Worm (Caenorhabditis elegans) whole organism, young adult: ENCODE data around the gene atf-8.
A peak's percentile ranks its signal among the peaks of the same experiment; 100 is the strongest.

Experiments
- B0019.2 ChIP-seq: fragments of 200-800 bp; sonication (Bioruptor generic); conservative IDR thresholded peaks from 2 replicates; pipeline ENCODE4 v1.3.6; 2022; ENCODE audit warnings: missing genetic modification reagents, missing genetic modification characterization, missing compliant biosample characterization
- B0336.3 ChIP-seq: fragments of 200-800 bp; sonication (Bioruptor generic); IDR thresholded peaks from 2 replicates; pipeline ENCODE4 v1.3.6; 2022; ENCODE audit warnings: missing genetic modification characterization, missing compliant biosample characterization
- C17E4.6 ChIP-seq: fragments of 200-800 bp; sonication (Bioruptor generic); IDR thresholded peaks from 2 replicates; pipeline ENCODE4 v1.3.6; 2022; ENCODE audit warnings: missing genetic modification reagents, missing genetic modification characterization, missing compliant biosample characterization
- Y79H2A.3 ChIP-seq: fragments of 200-800 bp; sonication (Bioruptor generic); conservative IDR thresholded peaks from 2 replicates; pipeline ENCODE4 v1.3.6; 2022; ENCODE audit warnings: missing genetic modification reagents, missing genetic modification characterization, missing compliant biosample characterization
- akir-1 ChIP-seq: fragments of 200-800 bp; sonication (Bioruptor generic); optimal IDR thresholded peaks from 2 replicates; lab custom pipeline; 2018; ENCODE audit warnings: mild to moderate bottlenecking, missing genetic modification characterization, moderate library complexity, missing compliant biosample characterization
- atf-7 ChIP-seq: sonication (generic microtip); optimal IDR thresholded peaks from 2 replicates; lab custom pipeline; 2017; ENCODE audit warnings: mild to moderate bottlenecking, missing genetic modification characterization, missing compliant biosample characterization
- athp-1 ChIP-seq: sonication (generic microtip); optimal IDR thresholded peaks from 2 replicates; lab custom pipeline; 2017; ENCODE audit warnings: mild to moderate bottlenecking, missing genetic modification characterization, missing compliant biosample characterization
- attf-5 ChIP-seq: fragments of 200-800 bp; sonication (Bioruptor generic); optimal IDR thresholded peaks from 2 replicates; lab custom pipeline; 2018; ENCODE audit warnings: mild to moderate bottlenecking, missing genetic modification characterization, missing compliant biosample characterization
- cebp-1 ChIP-seq, 2 experiments: fragments of 200-800 bp in 1 of 2; sonication (Bioruptor generic) in 1 of 2; sonication (generic microtip) in 1 of 2; IDR thresholded peaks in 1 of 2; optimal IDR thresholded peaks in 1 of 2; 2 replicates each; pipeline versions ENCODE4 v1.3.6 to Lab custom; 2017 to 2022; ENCODE audit warnings: missing compliant biosample characterization in 2 of 2, missing genetic modification characterization in 2 of 2, mild to moderate bottlenecking in 1 of 2, missing genetic modification reagents in 1 of 2, moderate library complexity in 1 of 2
- cebp-2 ChIP-seq: fragments of 200-800 bp; sonication (Bioruptor generic); IDR thresholded peaks from 2 replicates; pipeline ENCODE4 v1.3.6; 2022; ENCODE audit warnings: missing genetic modification characterization, missing compliant biosample characterization
- ceh-91 ChIP-seq: fragments of 200-800 bp; sonication (Bioruptor generic); IDR thresholded peaks from 2 replicates; pipeline ENCODE4 v1.3.6; 2022; ENCODE audit warnings: missing genetic modification reagents, missing genetic modification characterization, missing compliant biosample characterization
- die-1 ChIP-seq: sonication (generic microtip); optimal IDR thresholded peaks from 2 replicates; lab custom pipeline; 2016; ENCODE audit warnings: missing genotype, mild to moderate bottlenecking, missing genetic modification characterization, missing compliant biosample characterization
- dox-1 ChIP-seq: fragments of 200-800 bp; sonication (Bioruptor generic); IDR thresholded peaks from 2 replicates; pipeline ENCODE4 v1.3.6; 2022; ENCODE audit warnings: missing genetic modification reagents, missing genetic modification characterization, missing compliant biosample characterization
- efl-1 ChIP-seq: fragments of 150-350 bp; optimal IDR thresholded peaks from 2 replicates; lab custom pipeline; 2014; ENCODE audit warnings: missing biosample characterization, missing genetic modification reagents, missing genetic modification characterization
- egl-18 ChIP-seq: fragments of 200-800 bp; sonication (Bioruptor generic); IDR thresholded peaks from 2 replicates; pipeline ENCODE4 v1.3.6; 2022; ENCODE audit warnings: missing genetic modification reagents, missing genetic modification characterization, missing compliant biosample characterization
- egl-44 ChIP-seq: fragments of 200-800 bp; sonication (Bioruptor generic); IDR thresholded peaks from 2 replicates; pipeline ENCODE4 v1.3.6; 2022; ENCODE audit warnings: missing genetic modification reagents, missing genetic modification characterization, missing compliant biosample characterization
- ekl-4 ChIP-seq: fragments of 200-800 bp; sonication (Bioruptor generic); IDR thresholded peaks from 2 replicates; pipeline ENCODE4 v1.3.6; 2022; ENCODE audit warnings: missing genetic modification reagents, missing genetic modification characterization, missing compliant biosample characterization
- fkh-3 ChIP-seq: sonication (generic microtip); optimal IDR thresholded peaks from 2 replicates; lab custom pipeline; 2016; ENCODE audit warnings: mild to moderate bottlenecking, missing genetic modification characterization, missing compliant biosample characterization
- hmg-1.2 ChIP-seq: fragments of 200-800 bp; sonication (Bioruptor generic); IDR thresholded peaks from 2 replicates; pipeline ENCODE4 v1.3.6; 2022; ENCODE audit warnings: missing genetic modification reagents, missing genetic modification characterization, missing compliant biosample characterization
- hrde-1 ChIP-seq: sonication (generic microtip); optimal IDR thresholded peaks from 2 replicates; lab custom pipeline; 2016; ENCODE audit warnings: missing genetic modification characterization, mild to moderate bottlenecking, missing compliant biosample characterization, moderate library complexity, missing genotype, missing genetic modification reagents, borderline replicate concordance
- let-526 ChIP-seq: fragments of 200-800 bp; sonication (Bioruptor generic); IDR thresholded peaks from 2 replicates; pipeline ENCODE4 v1.3.6; 2022; ENCODE audit warnings: missing genetic modification reagents, missing genetic modification characterization, missing compliant biosample characterization
- let-607 ChIP-seq, 2 experiments: fragments of 200-800 bp in 1 of 2; sonication (Bioruptor generic) in 1 of 2; sonication (generic microtip) in 1 of 2; optimal IDR thresholded peaks; 2 replicates each; lab custom pipeline; 2016 to 2018; ENCODE audit warnings: mild to moderate bottlenecking in 2 of 2, missing compliant biosample characterization in 2 of 2, missing genetic modification characterization in 2 of 2, moderate library complexity in 2 of 2, missing genotype in 1 of 2
- lin-40 ChIP-seq: sonication (generic microtip); optimal IDR thresholded peaks from 2 replicates; lab custom pipeline; 2016; ENCODE audit warnings: missing genetic modification characterization, mild to moderate bottlenecking, missing compliant biosample characterization, missing genotype, missing genetic modification reagents
- mcd-1 ChIP-seq: fragments of 200-800 bp; sonication (Bioruptor generic); IDR thresholded peaks from 2 replicates; pipeline ENCODE4 v1.3.6; 2022; ENCODE audit warnings: missing genetic modification reagents, missing genetic modification characterization, missing compliant biosample characterization
- mel-28 ChIP-seq: sonication (generic microtip); optimal IDR thresholded peaks from 2 replicates; lab custom pipeline; 2016; ENCODE audit warnings: borderline replicate concordance, mild to moderate bottlenecking, missing genetic modification characterization, missing compliant biosample characterization
- nfya-1 ChIP-seq: sonication (generic microtip); optimal IDR thresholded peaks from 2 replicates; lab custom pipeline; 2017; ENCODE audit warnings: antibody characterized with exemption, missing compliant biosample characterization, missing genetic modification characterization, borderline replicate concordance; ENCODE audit not compliant: insufficient read depth
- nfyb-1 ChIP-seq: fragments of 200-800 bp; sonication (Bioruptor generic); IDR thresholded peaks from 2 replicates; pipeline ENCODE4 v1.3.6; 2022; ENCODE audit warnings: missing genetic modification reagents, missing genetic modification characterization, missing compliant biosample characterization
- nhr-80 ChIP-seq: sonication (generic microtip); optimal IDR thresholded peaks from 2 replicates; lab custom pipeline; 2016; ENCODE audit warnings: missing genetic modification characterization, missing compliant biosample characterization
- pha-4 ChIP-seq: fragments of 150-350 bp; sonication (generic microtip); optimal IDR thresholded peaks from 2 replicates; lab custom pipeline; 2014; ENCODE audit warnings: missing biosample characterization, missing genetic modification reagents, missing genetic modification characterization
- rcor-1 ChIP-seq: fragments of 200-800 bp; sonication (Bioruptor generic); IDR thresholded peaks from 2 replicates; pipeline ENCODE4 v1.3.6; 2022; ENCODE audit warnings: missing genetic modification reagents, missing genetic modification characterization, missing compliant biosample characterization
- sptf-2 ChIP-seq: fragments of 200-800 bp; sonication (Bioruptor generic); optimal IDR thresholded peaks from 2 replicates; lab custom pipeline; 2018; ENCODE audit warnings: mild to moderate bottlenecking, missing genetic modification characterization, missing compliant biosample characterization
- tbp1 ChIP-seq: fragments of 200-800 bp; sonication (Bioruptor generic); optimal IDR thresholded peaks from 2 replicates; lab custom pipeline; 2018; ENCODE audit warnings: mild to moderate bottlenecking, missing genetic modification characterization, missing compliant biosample characterization
- ztf-6 ChIP-seq: fragments of 200-800 bp; sonication (Bioruptor generic); IDR thresholded peaks from 2 replicates; pipeline ENCODE4 v1.3.6; 2022; ENCODE audit warnings: missing genetic modification reagents, missing genetic modification characterization, missing compliant biosample characterization

atf-8 gene

DNA sequence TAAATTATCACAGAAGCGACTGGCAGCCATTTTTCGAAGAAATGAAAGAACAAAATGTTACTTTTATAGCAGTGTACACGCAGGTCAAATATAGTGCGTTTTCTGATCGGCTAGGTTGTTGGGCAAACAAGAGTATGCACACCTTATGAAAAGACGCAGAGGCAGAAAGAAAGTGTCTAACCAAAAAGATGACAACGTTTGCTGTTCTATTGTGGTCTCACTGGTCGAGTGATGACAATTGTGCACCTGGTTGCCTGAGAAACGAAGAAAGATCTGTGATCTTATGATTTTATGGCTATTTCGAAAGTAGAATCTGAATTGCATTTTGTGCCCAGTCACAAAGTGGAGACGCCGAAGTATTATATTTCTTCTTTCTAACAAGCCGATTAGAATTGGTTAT lies 5.1 kb downstream of the atf-8 start, which contains the start of gene F17A9.4:
Gene F17A9.4, minus strand, starts transcription at position 97 of the 400 bp plus-strand sequence.
- peak; percentile 83 for TF ChIP-seq nhr-80 (tag; lab: Kevin White, UChicago)
- TF ChIP-seq C17E4.6 = no peak
- TF ChIP-seq egl-18 = no peak
- TF ChIP-seq let-607 (tag; optimal IDR thresholded peaks at IDR 0.05; lab: Kevin White, UChicago) = no peak
- TF ChIP-seq lin-40 (tag; lab: Kevin White, UChicago) = peak; percentile 13
- no peak for TF ChIP-seq athp-1 (tag; lab: Kevin White, UChicago)
- peak; percentile 24; the same call in 1 of the 2 replicates for TF ChIP-seq hmg-1.2 (GFP tag; lab: Robert Waterston, UW)
- TF ChIP-seq egl-44 (GFP tag; lab: Robert Waterston, UW) = no peak
- TF ChIP-seq nfya-1 (tag; lab: Kevin White, UChicago) = no peak
- peak; percentile 41 for TF ChIP-seq attf-5 (GFP tag; lab: Kevin White, UChicago)
- no peak for TF ChIP-seq efl-1
- no peak for TF ChIP-seq hrde-1
- TF ChIP-seq nfyb-1 (GFP tag; lab: Robert Waterston, UW) = peak; percentile 64
- peak; percentile 52 for TF ChIP-seq atf-7 (tag; lab: Kevin White, UChicago)
- no peak for TF ChIP-seq ztf-6 (GFP tag; lab: Robert Waterston, UW)
- peak; percentile 38 for TF ChIP-seq tbp1 (GFP tag; lab: Kevin White, UChicago)
- peak; percentile 26; the same call in 1 of the 2 replicates for TF ChIP-seq B0336.3
- TF ChIP-seq mel-28 = no peak
- TF ChIP-seq akir-1 (GFP tag; lab: Kevin White, UChicago) = no peak
- no peak for TF ChIP-seq fkh-3 (tag; lab: Kevin White, UChicago)
- TF ChIP-seq cebp-1 (GFP tag; IDR thresholded peaks at IDR 0.05; lab: Robert Waterston, UW) = no peak
- peak; percentile 69 for TF ChIP-seq cebp-1 (tag; optimal IDR thresholded peaks at IDR 0.05; lab: Kevin White, UChicago)
- TF ChIP-seq rcor-1 (GFP tag; lab: Robert Waterston, UW) = 0 out of 2 replicates have a peak, but pooled peaks have one; percentile 10
- 0 out of 2 replicates have a peak, but pooled peaks have one; percentile 14 for TF ChIP-seq ekl-4 (GFP tag; lab: Robert Waterston, UW)
- TF ChIP-seq let-526 (GFP tag; lab: Robert Waterston, UW) = no peak
- peak; percentile 38; the same call in 1 of the 2 replicates for TF ChIP-seq dox-1
- TF ChIP-seq sptf-2 (GFP tag; lab: Kevin White, UChicago) = no peak

- TF ChIP-seq cebp-2 (GFP tag; lab: Robert Waterston, UW) = no peak
These were observed 7.4 kb downstream of the atf-8 start, which contains the start of gene F17A9.5 for ce11 chrV:6112823-6113222. Gene F17A9.5 (minus strand): TSS chrV:6112997.

DNA sequence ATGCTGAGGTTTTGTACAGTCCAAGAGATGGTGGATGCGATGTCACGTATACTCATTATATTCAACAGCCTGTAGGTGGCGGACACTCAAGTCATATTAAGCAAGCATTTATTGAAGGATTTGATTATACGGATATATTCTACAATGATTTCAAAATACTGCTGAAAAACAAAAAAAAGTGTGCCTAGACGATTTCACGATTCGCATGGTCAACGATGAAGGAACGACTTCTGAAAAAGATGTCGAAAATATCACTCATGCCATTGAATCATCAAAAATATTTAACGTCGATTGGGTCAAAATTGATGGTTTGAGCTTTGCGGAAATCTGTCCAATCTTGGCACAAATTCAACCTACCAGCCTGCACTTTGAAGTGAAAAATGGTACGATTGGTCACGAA lies 11.6 kb downstream of the atf-8 start:
- no peak for TF ChIP-seq B0019.2 (GFP tag; lab: Robert Waterston, UW)
- TF ChIP-seq pha-4 (tag; lab: Kevin White, UChicago) = no peak
- TF ChIP-seq ceh-91 (GFP tag; lab: Robert Waterston, UW) = no peak
- no peak for TF ChIP-seq mcd-1 (GFP tag; lab: Robert Waterston, UW)
- TF ChIP-seq rcor-1 (GFP tag; lab: Robert Waterston, UW) = no peak
- TF ChIP-seq Y79H2A.3 (GFP tag; lab: Robert Waterston, UW) = no peak
- no peak for TF ChIP-seq C17E4.6
- TF ChIP-seq die-1 (tag; lab: Kevin White, UChicago) = no peak
- TF ChIP-seq, all 124 proteins: peak for 0
